Fruit fly (Drosophila melanogaster): ENCODE measurements around the gene CG13875.

DNA sequence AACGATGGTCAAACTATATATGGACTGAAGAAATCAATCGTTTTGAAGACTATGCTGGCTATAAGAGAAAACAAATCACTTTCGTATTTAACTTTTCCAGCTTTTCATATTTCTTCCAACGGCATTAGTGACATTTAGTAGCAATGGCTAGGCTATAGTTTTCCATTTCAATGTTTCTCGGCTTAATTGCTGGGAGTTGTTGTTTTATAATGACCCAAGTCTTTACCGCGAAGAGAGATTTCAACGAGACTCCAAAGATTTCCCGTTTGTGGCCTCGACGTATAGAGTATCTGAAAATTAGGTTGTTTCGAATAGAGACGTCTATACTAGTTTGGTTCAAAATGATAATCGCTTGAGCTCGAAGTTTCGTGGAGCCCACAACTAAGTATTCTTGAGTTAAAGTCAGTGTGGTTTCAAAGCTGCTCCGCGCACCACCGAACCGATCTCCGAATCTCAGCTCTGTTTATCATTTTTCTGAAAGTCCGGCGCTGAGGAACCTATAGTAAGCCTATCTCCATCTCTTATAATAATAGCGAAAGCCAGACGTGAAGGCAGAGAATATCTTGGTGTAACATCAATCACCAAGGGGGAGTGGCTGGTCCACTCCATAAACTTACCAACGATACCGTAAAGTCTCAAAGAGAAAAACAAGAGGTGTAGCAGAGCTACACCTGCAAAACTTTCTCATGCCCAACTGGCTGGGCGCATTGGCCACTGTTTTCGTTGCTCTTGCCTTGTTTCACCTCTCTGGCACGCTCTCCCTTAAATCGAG lies at the start of gene CG13875:
- TF ChIP-seq D19A (tag; optimal IDR thresholded peaks at IDR 0.05) (peak; percentile 67), dmrt11E (tag; optimal IDR thresholded peaks at IDR 0.05) (no peak), bbx (GFP tag; IDR thresholded peaks at IDR 0.05; ENCODE audit: partially characterized antibody) (no peak), Hey (tag; optimal IDR thresholded peaks at IDR 0.05) (no peak), zfh1 (GFP tag; IDR thresholded peaks at IDR 0.05) (no peak), scrt (GFP tag; optimal IDR thresholded peaks at IDR 0.05) (no peak), HLH54F (GFP tag; optimal IDR thresholded peaks at IDR 0.05) (no peak), Meics (GFP tag; optimal IDR thresholded peaks at IDR 0.05) (no peak), Ets97D (GFP tag; optimal IDR thresholded peaks at IDR 0.05) (no peak), CG3281 (GFP tag; optimal IDR thresholded peaks at IDR 0.05) (no peak), luna (GFP tag; optimal IDR thresholded peaks at IDR 0.05) (no peak), run (tag; optimal IDR thresholded peaks at IDR 0.05) (no peak), Jarid2 (GFP tag; optimal IDR thresholded peaks at IDR 0.05) (no peak)

Data from whole organism, embryonic.